Fruit fly (Drosophila melanogaster) whole organism, embryonic: ENCODE results near the gene AstA.

Source experiments
- Bgb ChIP-seq: fragments of 200-800 bp; sonication (Bioruptor generic); IDR thresholded peaks from 2 replicates; pipeline ENCODE4 v1.3.6; 2022; ENCODE audit warnings: missing biosample characterization, missing genetic modification characterization; ENCODE audit not compliant: partially characterized antibody
- CG10543 ChIP-seq: fragments of 200-800 bp; sonication (Bioruptor generic); optimal IDR thresholded peaks from 3 replicates; lab custom pipeline; 2017; ENCODE audit warnings: missing biosample characterization, mild to moderate bottlenecking, missing genetic modification characterization, moderate library complexity
- CG10654 ChIP-seq: fragments of 200-800 bp; sonication (Bioruptor generic); optimal IDR thresholded peaks from 2 replicates; lab custom pipeline; 2016; ENCODE audit warnings: missing biosample characterization, missing genetic modification characterization
- CG12744 ChIP-seq: fragments of 200-800 bp; sonication (Bioruptor generic); optimal IDR thresholded peaks from 2 replicates; lab custom pipeline; 2016; ENCODE audit warnings: missing biosample characterization, missing genetic modification characterization
- CG13287 ChIP-seq: fragments of 200-800 bp; sonication (Bioruptor generic); IDR thresholded peaks from 2 replicates; pipeline ENCODE4 v1.3.6; 2022; ENCODE audit warnings: missing biosample characterization, missing genetic modification characterization; ENCODE audit not compliant: partially characterized antibody
- CG14860 ChIP-seq: fragments of 200-800 bp; sonication (Bioruptor generic); IDR thresholded peaks from 3 replicates; pipeline ENCODE4 v1.3.6; 2022; ENCODE audit warnings: missing biosample characterization, missing genetic modification characterization; ENCODE audit not compliant: partially characterized antibody
- CG16813 ChIP-seq: fragments of 200-800 bp; sonication (Bioruptor generic); IDR thresholded peaks from 3 replicates; pipeline ENCODE4 v1.3.6; 2022; ENCODE audit warnings: missing biosample characterization, missing genetic modification characterization; ENCODE audit not compliant: partially characterized antibody
- CG17359 ChIP-seq: fragments of 200-800 bp; sonication (Bioruptor generic); optimal IDR thresholded peaks from 3 replicates; lab custom pipeline; 2018; ENCODE audit warnings: missing biosample characterization, mild to moderate bottlenecking, missing genetic modification characterization, moderate library complexity
- CG17612 ChIP-seq: fragments of 200-800 bp; sonication (Bioruptor generic); IDR thresholded peaks from 2 replicates; pipeline ENCODE4 v1.3.6; 2022; ENCODE audit warnings: missing biosample characterization, missing genetic modification characterization
- CG17829 ChIP-seq: fragments of 200-800 bp; optimal IDR thresholded peaks from 2 replicates; lab custom pipeline; 2019; ENCODE audit warnings: missing biosample characterization, mild to moderate bottlenecking, missing genetic modification characterization, moderate library complexity
- CG2120 ChIP-seq: fragments of 200-800 bp; sonication (Bioruptor generic); optimal IDR thresholded peaks from 3 replicates; lab custom pipeline; 2016; ENCODE audit warnings: missing biosample characterization, missing genetic modification characterization
- CG2129 ChIP-seq: fragments of 200-800 bp; sonication (Bioruptor generic); IDR thresholded peaks from 2 replicates; pipeline ENCODE4 v1.3.6; 2022; ENCODE audit warnings: missing biosample characterization, missing genetic modification characterization; ENCODE audit not compliant: partially characterized antibody
- CG33213 ChIP-seq: fragments of 200-800 bp; sonication (Bioruptor generic); optimal IDR thresholded peaks from 3 replicates; lab custom pipeline; 2016; ENCODE audit warnings: missing biosample characterization, missing genetic modification characterization
- CG34224 ChIP-seq: fragments of 200-800 bp; sonication (Bioruptor generic); IDR thresholded peaks from 3 replicates; pipeline ENCODE4 v1.3.6; 2022; ENCODE audit warnings: missing biosample characterization, missing genetic modification characterization; ENCODE audit not compliant: partially characterized antibody
- CG42726 ChIP-seq: fragments of 200-800 bp; sonication (Bioruptor generic); IDR thresholded peaks from 2 replicates; pipeline ENCODE4 v1.3.6; 2022; ENCODE audit warnings: missing biosample characterization, missing genetic modification characterization; ENCODE audit not compliant: partially characterized antibody
- CG6689 ChIP-seq: fragments of 200-800 bp; sonication (Bioruptor generic); IDR thresholded peaks from 2 replicates; pipeline ENCODE4 v1.3.6; 2022; ENCODE audit warnings: missing biosample characterization, missing genetic modification characterization
- CG6791 ChIP-seq: fragments of 200-800 bp; sonication (Bioruptor generic); IDR thresholded peaks from 3 replicates; pipeline ENCODE4 v1.3.6; 2022; ENCODE audit warnings: missing biosample characterization, missing genetic modification characterization; ENCODE audit not compliant: partially characterized antibody
- CG9876 ChIP-seq: fragments of 200-800 bp; sonication (Bioruptor generic); optimal IDR thresholded peaks from 2 replicates; lab custom pipeline; 2016; ENCODE audit warnings: missing biosample characterization, missing genetic modification characterization
- CHES-1-like ChIP-seq: fragments of 200-800 bp; sonication (Bioruptor generic); optimal IDR thresholded peaks from 2 replicates; lab custom pipeline; 2016; ENCODE audit warnings: missing biosample characterization, missing genetic modification characterization
- CTCF ChIP-seq: fragments of 200-800 bp; sonication (Bioruptor generic); optimal IDR thresholded peaks from 2 replicates; lab custom pipeline; 2017; ENCODE audit warnings: missing biosample characterization, mild to moderate bottlenecking, missing genetic modification characterization, moderate library complexity
- Doc2 ChIP-seq: fragments of 200-800 bp; sonication (Bioruptor generic); IDR thresholded peaks from 2 replicates; pipeline ENCODE4 v1.3.6; 2022; ENCODE audit warnings: missing biosample characterization, missing genetic modification characterization
- Doc3 ChIP-seq: fragments of 200-800 bp; sonication (Bioruptor generic); IDR thresholded peaks from 3 replicates; pipeline ENCODE4 v1.3.6; 2022; ENCODE audit warnings: missing biosample characterization, missing genetic modification characterization; ENCODE audit not compliant: partially characterized antibody
- Dref ChIP-seq: fragments of 200-800 bp; sonication (Bioruptor generic); IDR thresholded peaks from 2 replicates; pipeline ENCODE4 v1.3.6; 2022; ENCODE audit warnings: missing biosample characterization, missing genetic modification characterization
- ERR ChIP-seq: fragments of 200-800 bp; sonication (Bioruptor generic); optimal IDR thresholded peaks from 2 replicates; lab custom pipeline; 2016; ENCODE audit warnings: missing biosample characterization, missing genetic modification characterization
- Med ChIP-seq: fragments of 200-800 bp; sonication (Bioruptor generic); peaks from one replicate; lab custom pipeline; 2016; ENCODE audit warnings: missing biosample characterization, missing genetic modification characterization, mild to moderate bottlenecking, inconsistent platforms, moderate library complexity
- Opbp ChIP-seq: fragments of 200-800 bp; sonication (Bioruptor generic); IDR thresholded peaks from 3 replicates; pipeline ENCODE4 v1.3.6; 2022; ENCODE audit warnings: missing biosample characterization, missing genetic modification characterization; ENCODE audit not compliant: partially characterized antibody
- Sin3A ChIP-seq: fragments of >200 bp; optimal IDR thresholded peaks from 2 replicates; lab custom pipeline; 2018
- Ssrp ChIP-seq: fragments of 200-800 bp; sonication (Bioruptor generic); optimal IDR thresholded peaks from 2 replicates; lab custom pipeline; 2018; ENCODE audit warnings: missing biosample characterization, mild to moderate bottlenecking, missing genetic modification characterization, moderate library complexity
- Xrp1 ChIP-seq: fragments of 200-800 bp; sonication (Bioruptor generic); IDR thresholded peaks from 2 replicates; pipeline ENCODE4 v1.3.6; 2022; ENCODE audit warnings: missing biosample characterization, missing genetic modification characterization
- amos ChIP-seq: fragments of 200-800 bp; sonication (Bioruptor generic); IDR thresholded peaks from 2 replicates; pipeline ENCODE4 v1.3.6; 2022; ENCODE audit warnings: missing biosample characterization, missing genetic modification characterization; ENCODE audit not compliant: partially characterized antibody
- ap ChIP-seq: fragments of 200-800 bp; sonication (Bioruptor generic); IDR thresholded peaks from 2 replicates; pipeline ENCODE4 v1.3.6; 2022; ENCODE audit warnings: missing biosample characterization, missing genetic modification characterization
- ato ChIP-seq: fragments of 200-800 bp; sonication (Bioruptor generic); IDR thresholded peaks from 2 replicates; pipeline ENCODE4 v1.3.6; 2022; ENCODE audit warnings: missing biosample characterization, missing genetic modification characterization; ENCODE audit not compliant: partially characterized antibody
- bbx ChIP-seq: fragments of 200-800 bp; sonication (Bioruptor generic); IDR thresholded peaks from 2 replicates; pipeline ENCODE4 v1.3.6; 2022; ENCODE audit warnings: missing biosample characterization, missing genetic modification characterization; ENCODE audit not compliant: partially characterized antibody
- gro ChIP-seq: fragments of 200-800 bp; sonication (Bioruptor generic); optimal IDR thresholded peaks from 2 replicates; lab custom pipeline; 2016; ENCODE audit warnings: missing biosample characterization, missing genetic modification characterization
- inv ChIP-seq: fragments of 200-800 bp; sonication (Bioruptor generic); IDR thresholded peaks from 2 replicates; pipeline ENCODE4 v1.3.6; 2022; ENCODE audit warnings: missing biosample characterization, missing genetic modification characterization; ENCODE audit not compliant: partially characterized antibody
- knrl ChIP-seq: fragments of 200-800 bp; sonication (Bioruptor generic); IDR thresholded peaks from 3 replicates; pipeline ENCODE4 v1.3.6; 2022; ENCODE audit warnings: missing biosample characterization, missing genetic modification characterization; ENCODE audit not compliant: partially characterized antibody
- lov ChIP-seq, 2 experiments: fragments of 200-800 bp in 1 of 2; fragments of >200 bp in 1 of 2; sonication (Bioruptor generic) in 1 of 2; IDR thresholded peaks in 1 of 2; optimal IDR thresholded peaks in 1 of 2; 2 replicates in 1 of 2; 3 replicates in 1 of 2; pipeline versions ENCODE4 v1.3.6 to Lab custom; 2017 to 2022; ENCODE audit warnings: missing biosample characterization in 1 of 2, missing genetic modification characterization in 1 of 2
- mam ChIP-seq: fragments of 200-800 bp; sonication (Bioruptor generic); optimal IDR thresholded peaks from 3 replicates; lab custom pipeline; 2016; ENCODE audit warnings: missing biosample characterization, missing genetic modification characterization
- nerfin-2 ChIP-seq: fragments of 200-800 bp; sonication (Bioruptor generic); IDR thresholded peaks from 2 replicates; pipeline ENCODE4 v1.3.6; 2022; ENCODE audit warnings: missing biosample characterization, missing genetic modification characterization; ENCODE audit not compliant: partially characterized antibody
- oc ChIP-seq: fragments of 200-800 bp; sonication (Bioruptor generic); optimal IDR thresholded peaks from 2 replicates; lab custom pipeline; 2018; ENCODE audit warnings: missing biosample characterization, mild to moderate bottlenecking, missing genetic modification characterization, moderate library complexity
- peb ChIP-seq: fragments of 200-800 bp; sonication (Bioruptor generic); IDR thresholded peaks from 2 replicates; pipeline ENCODE4 v1.3.6; 2022; ENCODE audit warnings: missing biosample characterization, missing genetic modification characterization
- so ChIP-seq: fragments of 200-800 bp; sonication (Bioruptor generic); IDR thresholded peaks from 3 replicates; pipeline ENCODE4 v1.3.6; 2022; ENCODE audit warnings: missing biosample characterization, missing genetic modification characterization
- tup ChIP-seq: fragments of 200-800 bp; sonication (Bioruptor generic); optimal IDR thresholded peaks from 2 replicates; lab custom pipeline; 2016; ENCODE audit warnings: missing biosample characterization, mild to moderate bottlenecking, missing genetic modification characterization, moderate library complexity
- vvl ChIP-seq: fragments of 200-800 bp; sonication (Bioruptor generic); IDR thresholded peaks from 2 replicates; pipeline ENCODE4 v1.3.6; 2022; ENCODE audit warnings: missing biosample characterization, missing genetic modification characterization
- wor ChIP-seq: fragments of 200-800 bp; sonication (Bioruptor generic); IDR thresholded peaks from 2 replicates; pipeline ENCODE4 v1.3.6; 2022; ENCODE audit warnings: missing biosample characterization, missing genetic modification characterization

The AstA gene

DNA sequence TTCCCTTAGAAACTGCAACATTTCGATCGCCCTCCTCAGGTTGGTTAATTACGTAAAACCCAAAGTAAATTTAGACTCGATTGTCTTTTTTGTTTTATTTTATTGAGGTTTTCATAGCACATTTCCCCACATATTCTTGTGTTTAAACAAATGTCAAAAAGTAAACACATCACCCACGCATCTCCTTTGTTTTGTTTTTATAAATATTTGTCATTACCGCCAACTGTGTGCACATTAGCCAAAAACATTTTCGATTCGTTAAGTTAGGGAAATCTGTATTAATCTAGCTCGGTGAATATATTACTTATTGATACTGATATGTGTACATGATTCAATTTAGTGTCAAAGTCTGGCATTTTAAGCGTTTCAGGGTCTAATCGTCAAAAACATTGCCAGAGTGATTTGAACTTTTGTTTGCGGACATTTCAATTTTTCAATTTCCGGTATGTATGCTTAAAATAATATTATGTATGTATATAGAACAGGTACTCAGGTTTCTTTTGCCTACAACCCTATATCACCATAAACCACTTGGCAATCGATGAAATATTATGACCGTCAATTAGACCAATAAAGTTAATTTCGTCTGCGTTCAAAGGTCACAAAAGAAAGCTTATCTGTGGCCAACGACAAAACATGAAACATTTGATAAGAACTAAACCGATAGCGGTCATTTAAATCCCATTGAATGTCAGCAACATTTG lies 44.9 kb upstream of the AstA start (continued):
- TF ChIP-seq CG17359 (tag; lab: Kevin White, UChicago) (peak; percentile 65), CG6689 (no peak), CG12744 (GFP tag; lab: Kevin White, UChicago) (peak; percentile 10)

DNA sequence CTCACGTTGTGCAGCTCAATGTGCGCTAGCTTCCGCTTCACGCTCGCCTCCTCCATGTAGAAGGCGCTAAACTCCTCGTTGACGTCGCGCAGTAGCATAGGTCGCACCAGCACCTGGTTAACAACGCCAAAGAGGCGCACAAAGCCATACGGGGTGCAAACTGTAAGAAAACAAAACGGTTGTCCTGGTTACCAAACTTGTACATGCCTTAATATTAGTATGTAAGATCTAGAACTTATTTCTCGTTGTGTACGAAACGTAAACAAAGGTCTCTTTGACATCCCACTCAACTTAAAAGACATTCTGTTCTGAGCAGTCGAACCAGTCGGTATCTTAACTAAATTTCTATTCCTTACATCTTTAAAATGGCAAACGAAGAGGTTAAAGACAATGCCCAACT lies 42.5 kb upstream of the AstA start, which contains the start of gene CG6980:
CG6980 (plus strand) TSS at position 301 of the 400 bp plus-strand sequence.
- TF ChIP-seq lov (optimal IDR thresholded peaks at IDR 0.05; lab: Kevin White, UChicago) (no peak), lov (GFP tag; IDR thresholded peaks at IDR 0.05; lab: Robert Waterston, UW) (0 out of 3 replicates have a peak, but pooled peaks have one; percentile 12), CG17829 (tag; lab: Kevin White, UChicago) (no peak)

DNA sequence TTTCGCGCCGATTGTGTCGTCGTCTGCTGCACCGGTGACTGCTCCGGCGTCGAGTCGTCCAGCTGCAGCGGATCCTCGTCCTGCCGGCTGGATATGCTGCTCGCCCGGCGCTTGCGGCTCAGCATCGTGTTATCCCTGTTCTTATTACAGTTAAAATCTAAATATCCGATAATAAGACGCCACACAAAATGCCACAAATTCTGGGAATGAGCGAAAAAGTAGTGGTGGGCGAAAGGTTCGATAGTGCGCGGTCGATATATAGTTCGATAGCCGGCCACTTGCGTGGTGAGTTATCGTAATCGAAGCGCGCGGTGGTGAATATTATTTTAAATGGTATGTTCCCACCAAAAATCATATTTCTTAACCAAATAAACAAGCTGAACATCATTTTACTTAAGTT lies 40.2 kb upstream of the AstA start, which contains the start of gene polybromo:
polybromo (minus strand) TSS at position 212 of the 400 bp plus-strand sequence.
- TF ChIP-seq gro (peak; percentile 15), Dref (peak; percentile 92), tup (GFP tag; lab: Kevin White, UChicago) (no peak), knrl (GFP tag; lab: Robert Waterston, UW) (peak; percentile 83), vvl (peak; percentile 33), CG9876 (GFP tag; lab: Kevin White, UChicago) (no peak), ato (GFP tag; lab: Robert Waterston, UW) (peak; percentile 84), CG13287 (GFP tag; lab: Robert Waterston, UW) (peak; percentile 93), CG6791 (GFP tag; lab: Robert Waterston, UW) (peak; percentile 93), Doc3 (GFP tag; lab: Robert Waterston, UW) (peak; percentile 87), CG33213 (GFP tag; lab: Kevin White, UChicago) (peak; percentile 25), CG42726 (GFP tag; lab: Robert Waterston, UW) (peak; percentile 51; the same call in 1 of the 2 replicates), Doc2 (GFP tag; lab: Robert Waterston, UW) (no peak), wor (no peak), amos (GFP tag; lab: Robert Waterston, UW) (peak; percentile 89), bbx (GFP tag; lab: Robert Waterston, UW) (peak; percentile 92), CG2120 (GFP tag; lab: Kevin White, UChicago) (peak; percentile 13), CG16813 (GFP tag; lab: Robert Waterston, UW) (peak; percentile 73), CG14860 (GFP tag; lab: Robert Waterston, UW) (peak; percentile 76), oc (no peak), nerfin-2 (GFP tag; lab: Robert Waterston, UW) (peak; percentile 88), Opbp (GFP tag; lab: Robert Waterston, UW) (peak; percentile 87), CTCF (GFP tag; lab: Kevin White, UChicago) (peak; percentile 21), Bgb (GFP tag; lab: Robert Waterston, UW) (peak; percentile 90), Med (GFP tag; lab: Kevin White, UChicago) (peak; percentile 85), Sin3A (lab: Kevin White, UChicago) (peak; percentile 59), ERR (GFP tag; lab: Kevin White, UChicago) (no peak), ap (GFP tag; lab: Robert Waterston, UW) (no peak), CG17612 (GFP tag; lab: Robert Waterston, UW) (no peak), Xrp1 (GFP tag; lab: Robert Waterston, UW) (no peak), mam (GFP tag; lab: Kevin White, UChicago) (no peak), CG10654 (no peak), CG10543 (no peak), Ssrp (tag; lab: Kevin White, UChicago) (no peak), inv (GFP tag; lab: Robert Waterston, UW) (peak; percentile 69), CHES-1-like (GFP tag; lab: Kevin White, UChicago) (peak; percentile 1), peb (GFP tag; lab: Robert Waterston, UW) (no peak), CG2129 (GFP tag; lab: Robert Waterston, UW) (peak; percentile 64), so (GFP tag; lab: Robert Waterston, UW) (no peak), CG34224 (GFP tag; lab: Robert Waterston, UW) (peak; percentile 89)
